Fruit fly (Drosophila melanogaster) whole organism, adult: Measurements from ENCODE around the gene CG7560.
A peak's percentile ranks its signal among the peaks of the same experiment; 100 is the strongest.

Source experiments
- CG11617 ChIP-seq: fragments of 200-800 bp; sonication (Bioruptor generic); optimal IDR thresholded peaks from 2 replicates; lab custom pipeline; 2017; ENCODE audit warnings: mild to moderate bottlenecking, missing biosample characterization, missing genetic modification reagents, missing genetic modification characterization
- CG12768 ChIP-seq: fragments of 200-800 bp; sonication (Bioruptor generic); optimal IDR thresholded peaks from 2 replicates; lab custom pipeline; 2017; ENCODE audit warnings: missing biosample characterization, missing genetic modification characterization, mild to moderate bottlenecking, moderate library complexity, missing genetic modification reagents
- CG14711 ChIP-seq: fragments of 200-800 bp; sonication (Bioruptor generic); optimal IDR thresholded peaks from 2 replicates; lab custom pipeline; 2018; ENCODE audit warnings: missing biosample characterization, mild to moderate bottlenecking, missing genetic modification characterization, moderate library complexity
- CG1620 ChIP-seq: fragments of 200-800 bp; sonication (Bioruptor generic); optimal IDR thresholded peaks from 2 replicates; lab custom pipeline; 2016; ENCODE audit warnings: missing biosample characterization, missing genetic modification characterization
- CG5204 ChIP-seq: fragments of 200-800 bp; sonication (Bioruptor generic); optimal IDR thresholded peaks from 2 replicates; lab custom pipeline; 2016; ENCODE audit warnings: missing biosample characterization, missing genetic modification characterization
- CG7045 ChIP-seq: fragments of 200-800 bp; sonication (Bioruptor generic); optimal IDR thresholded peaks from 2 replicates; lab custom pipeline; 2017; ENCODE audit warnings: missing biosample characterization, mild to moderate bottlenecking, missing genetic modification characterization
- CG7101 ChIP-seq: fragments of 200-800 bp; sonication (Bioruptor generic); optimal IDR thresholded peaks from 2 replicates; lab custom pipeline; 2018; ENCODE audit warnings: missing biosample characterization, mild to moderate bottlenecking, missing genetic modification characterization, moderate library complexity
- Clk ChIP-seq: fragments of 200-800 bp; sonication (Bioruptor generic); optimal IDR thresholded peaks from 2 replicates; lab custom pipeline; 2017; ENCODE audit warnings: missing biosample characterization, missing genetic modification characterization
- Crg-1 ChIP-seq: fragments of 200-800 bp; sonication (Bioruptor generic); optimal IDR thresholded peaks from 2 replicates; lab custom pipeline; 2016; ENCODE audit warnings: missing biosample characterization, missing genetic modification characterization
- Hr96 ChIP-seq: fragments of 200-800 bp; sonication (Bioruptor generic); optimal IDR thresholded peaks from 2 replicates; lab custom pipeline; 2016; ENCODE audit warnings: missing biosample characterization, missing genetic modification characterization
- Mnt ChIP-seq: fragments of 200-800 bp; sonication (Bioruptor generic); optimal IDR thresholded peaks from 2 replicates; lab custom pipeline; 2016; ENCODE audit warnings: missing biosample characterization, mild to moderate bottlenecking, missing genetic modification characterization
- bab1 ChIP-seq: fragments of 200-800 bp; sonication (Bioruptor generic); optimal IDR thresholded peaks from 3 replicates; lab custom pipeline; 2019; ENCODE audit warnings: missing biosample characterization, mild to moderate bottlenecking, missing genetic modification characterization, moderate library complexity
- cic ChIP-seq: fragments of 200-800 bp; sonication (Bioruptor generic); optimal IDR thresholded peaks from 2 replicates; lab custom pipeline; 2017; ENCODE audit warnings: missing biosample characterization, mild to moderate bottlenecking, missing genetic modification characterization, moderate library complexity
- cnc ChIP-seq, 2 experiments: fragments of >200 bp; optimal IDR thresholded peaks; 2 replicates each; lab custom pipeline; 2017
- kay ChIP-seq: fragments of 200-800 bp; sonication (Bioruptor generic); peaks from one replicate; lab custom pipeline; 2016; ENCODE audit warnings: missing biosample characterization, missing genetic modification characterization, borderline replicate concordance
- ovo ChIP-seq: fragments of 200-800 bp; sonication (Bioruptor generic); optimal IDR thresholded peaks from 2 replicates; lab custom pipeline; 2016; ENCODE audit warnings: missing biosample characterization, missing genetic modification characterization
- pad ChIP-seq: fragments of 200-800 bp; sonication (Bioruptor generic); optimal IDR thresholded peaks from 3 replicates; lab custom pipeline; 2017; ENCODE audit warnings: missing biosample characterization, missing genetic modification characterization, mild to moderate bottlenecking, moderate library complexity, missing genetic modification reagents
- tj ChIP-seq: fragments of 200-800 bp; sonication (Bioruptor generic); optimal IDR thresholded peaks from 3 replicates; lab custom pipeline; 2017; ENCODE audit warnings: missing biosample characterization, mild to moderate bottlenecking, missing genetic modification characterization, moderate library complexity
- toe ChIP-seq: fragments of 200-800 bp; sonication (Bioruptor generic); optimal IDR thresholded peaks from 2 replicates; lab custom pipeline; 2016; ENCODE audit warnings: missing biosample characterization, missing genetic modification characterization

Gene CG7560

dm6 chr3L:11417273-11418040, 7.5 kb upstream of the CG7560 start:
- TF ChIP-seq CG12768 (GFP tag; lab: Kevin White, UChicago) (no peak), Crg-1 (GFP tag; lab: Kevin White, UChicago) (no peak), tj (GFP tag; lab: Kevin White, UChicago) (peak; percentile 6), CG5204 (GFP tag; lab: Kevin White, UChicago) (no peak)

dm6 chr3L:11418041-11418674, 6.8 kb upstream of the CG7560 start:
- TF ChIP-seq CG7101 (tag; lab: Kevin White, UChicago) = peak; percentile 14
- TF ChIP-seq Hr96 (GFP tag; lab: Kevin White, UChicago) = peak; percentile 24
- TF ChIP-seq CG11617 (GFP tag; lab: Kevin White, UChicago) = no peak
- peak; percentile 23 for TF ChIP-seq CG5204 (GFP tag; lab: Kevin White, UChicago)
- TF ChIP-seq Clk (GFP tag; lab: Kevin White, UChicago) = no peak
- TF ChIP-seq CG14711 (tag; lab: Kevin White, UChicago) = no peak

DNA sequence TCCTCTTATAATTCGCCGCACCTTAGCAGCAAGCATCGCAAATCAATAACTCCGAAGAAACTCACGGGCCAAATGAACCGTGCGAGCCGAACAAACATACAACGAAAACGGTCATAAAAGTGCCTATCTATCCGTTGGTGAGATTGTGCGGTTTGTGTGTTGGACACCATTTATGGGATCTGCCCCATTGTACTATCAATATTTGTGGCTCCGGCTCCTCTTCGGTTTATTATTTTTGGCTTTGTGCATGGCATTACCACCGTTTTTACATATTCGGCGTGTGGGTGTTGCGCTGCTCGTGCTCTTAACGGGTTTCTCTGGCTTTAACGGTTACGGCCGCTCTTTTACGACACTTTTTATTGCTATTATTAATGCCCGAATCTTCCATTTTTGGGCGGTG, 5.6 kb upstream of the CG7560 start:
- TF ChIP-seq cic (GFP tag; lab: Kevin White, UChicago) = no peak
- no peak for TF ChIP-seq Crg-1 (GFP tag; lab: Kevin White, UChicago)
- no peak for TF ChIP-seq tj (GFP tag; lab: Kevin White, UChicago)
- TF ChIP-seq pad = no peak
- no peak for TF ChIP-seq Hr96 (GFP tag; lab: Kevin White, UChicago)
- TF ChIP-seq CG7045 (GFP tag; lab: Kevin White, UChicago) = no peak
- TF ChIP-seq ovo (GFP tag; lab: Kevin White, UChicago) = no peak
- TF ChIP-seq cnc (optimal IDR thresholded peaks at IDR 0.05; lab: Kevin White, UChicago) = no peak
- no peak for TF ChIP-seq kay
- TF ChIP-seq CG12768 (GFP tag; lab: Kevin White, UChicago) = no peak
- TF ChIP-seq Clk (GFP tag; lab: Kevin White, UChicago) = no peak

- TF ChIP-seq cic (GFP tag; lab: Kevin White, UChicago) = no peak
- TF ChIP-seq CG5204 (GFP tag; lab: Kevin White, UChicago) = no peak
- no peak for TF ChIP-seq CG1620 (GFP tag; lab: Kevin White, UChicago)
- TF ChIP-seq Clk (GFP tag; lab: Kevin White, UChicago) = no peak
- TF ChIP-seq tj (GFP tag; lab: Kevin White, UChicago) = no peak
- TF ChIP-seq Crg-1 (GFP tag; lab: Kevin White, UChicago) = no peak
- TF ChIP-seq CG12768 (GFP tag; lab: Kevin White, UChicago) = no peak
- no peak for TF ChIP-seq CG14711 (tag; lab: Kevin White, UChicago)
- no peak for TF ChIP-seq bab1 (GFP tag; lab: Kevin White, UChicago)
- no peak for TF ChIP-seq ovo (GFP tag; lab: Kevin White, UChicago)
- TF ChIP-seq Mnt (GFP tag; lab: Kevin White, UChicago) = no peak
- no peak for TF ChIP-seq CG11617 (GFP tag; lab: Kevin White, UChicago)
These were observed 4.0 kb upstream of the CG7560 start for dm6 chr3L:11420976-11421375.

- no peak for TF ChIP-seq kay
- TF ChIP-seq cic (GFP tag; lab: Kevin White, UChicago) = no peak
- TF ChIP-seq CG12768 (GFP tag; lab: Kevin White, UChicago) = no peak
- TF ChIP-seq CG7045 (GFP tag; lab: Kevin White, UChicago) = no peak
- TF ChIP-seq Clk (GFP tag; lab: Kevin White, UChicago) = no peak
- no peak for TF ChIP-seq CG11617 (GFP tag; lab: Kevin White, UChicago)
- no peak for TF ChIP-seq CG1620 (GFP tag; lab: Kevin White, UChicago)
- no peak for TF ChIP-seq bab1 (GFP tag; lab: Kevin White, UChicago)
- TF ChIP-seq toe (GFP tag; lab: Kevin White, UChicago) = no peak
- TF ChIP-seq CG14711 (tag; lab: Kevin White, UChicago) = no peak
- TF ChIP-seq cnc (optimal IDR thresholded peaks at IDR 0.05; lab: Kevin White, UChicago) = no peak
- TF ChIP-seq CG5204 (GFP tag; lab: Kevin White, UChicago) = no peak
- TF ChIP-seq tj (GFP tag; lab: Kevin White, UChicago) = no peak
- no peak for TF ChIP-seq CG7101 (tag; lab: Kevin White, UChicago)
- TF ChIP-seq pad = no peak
- no peak for TF ChIP-seq ovo (GFP tag; lab: Kevin White, UChicago)
- TF ChIP-seq Crg-1 (GFP tag; lab: Kevin White, UChicago) = no peak
- TF ChIP-seq Mnt (GFP tag; lab: Kevin White, UChicago) = no peak
These were observed 3.1 kb upstream of the CG7560 start for dm6 chr3L:11421905-11422304.

DNA sequence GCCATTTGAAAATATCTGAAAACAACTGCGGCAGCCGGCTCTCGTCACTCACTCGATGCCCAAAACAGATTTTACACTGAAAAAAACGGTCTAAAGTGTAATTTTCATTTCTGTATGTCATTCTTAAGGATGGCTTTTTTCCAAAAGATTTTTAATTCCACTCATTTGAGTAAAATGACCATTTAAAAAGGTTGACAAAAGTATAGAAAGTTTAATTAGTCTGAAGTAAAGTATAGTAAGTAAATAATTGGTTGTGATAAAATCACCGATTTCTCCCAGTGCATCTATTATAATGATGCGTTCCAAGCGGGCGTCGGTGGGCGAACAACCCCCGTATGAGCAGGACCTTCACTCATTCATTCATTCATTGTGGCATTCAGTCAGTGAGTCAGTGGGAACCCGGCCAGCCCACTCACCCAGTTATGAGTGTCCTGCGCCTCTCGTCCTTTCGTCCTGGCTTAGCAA, 2.6 kb upstream of the CG7560 start:
- TF ChIP-seq kay (no peak), tj (GFP tag; lab: Kevin White, UChicago) (no peak), cnc (optimal IDR thresholded peaks at IDR 0.05; lab: Kevin White, UChicago) (no peak), Hr96 (GFP tag; lab: Kevin White, UChicago) (no peak)
